Fruit fly (Drosophila melanogaster) whole organism, pupa: Measurements from ENCODE around the gene RpLP0.
A peak's percentile ranks its signal among the peaks of the same experiment; 100 is the strongest.

Source experiments
- CG10348 ChIP-seq: fragments of 200-800 bp; sonication (Bioruptor generic); IDR thresholded peaks from 2 replicates; pipeline ENCODE4 v1.3.6; 2022; ENCODE audit warnings: missing biosample characterization, missing genetic modification characterization
- CG12605 ChIP-seq: fragments of 200-800 bp; sonication (Bioruptor generic); IDR thresholded peaks from 2 replicates; pipeline ENCODE4 v1.3.6; 2022; ENCODE audit warnings: missing biosample characterization, missing genetic modification characterization
- CG13204 ChIP-seq: fragments of 200-800 bp; sonication (Bioruptor generic); optimal IDR thresholded peaks from 2 replicates; lab custom pipeline; 2018; ENCODE audit warnings: missing biosample characterization, mild to moderate bottlenecking, missing genetic modification characterization, moderate library complexity
- CG14655 ChIP-seq: fragments of 200-800 bp; sonication (Bioruptor generic); optimal IDR thresholded peaks from 3 replicates; lab custom pipeline; 2017; ENCODE audit warnings: mild to moderate bottlenecking, missing biosample characterization, missing genetic modification reagents, missing genetic modification characterization
- CG15710 ChIP-seq: fragments of 200-800 bp; sonication (Bioruptor generic); optimal IDR thresholded peaks from 2 replicates; lab custom pipeline; 2018; ENCODE audit warnings: missing biosample characterization, mild to moderate bottlenecking, missing genetic modification characterization, moderate library complexity
- CG17806 ChIP-seq: fragments of 200-800 bp; sonication (Bioruptor generic); optimal IDR thresholded peaks from 2 replicates; lab custom pipeline; 2018; ENCODE audit warnings: missing biosample characterization, mild to moderate bottlenecking, missing genetic modification characterization, moderate library complexity
- CG32121 ChIP-seq: fragments of 200-800 bp; sonication (Bioruptor generic); IDR thresholded peaks from 2 replicates; pipeline ENCODE4 v1.3.6; 2022; ENCODE audit warnings: missing biosample characterization, missing genetic modification characterization
- CG34367 ChIP-seq: fragments of 200-800 bp; sonication (Bioruptor generic); optimal IDR thresholded peaks from 2 replicates; lab custom pipeline; 2018; ENCODE audit warnings: missing biosample characterization, mild to moderate bottlenecking, missing genetic modification characterization
- CG4496 ChIP-seq: fragments of 200-800 bp; sonication (Bioruptor generic); IDR thresholded peaks from 3 replicates; pipeline ENCODE4 v1.3.6; 2022; ENCODE audit warnings: missing biosample characterization, missing genetic modification characterization
- CG8159 ChIP-seq: fragments of 200-800 bp; sonication (Bioruptor generic); optimal IDR thresholded peaks from 3 replicates; lab custom pipeline; 2018; ENCODE audit warnings: missing biosample characterization, mild to moderate bottlenecking, missing genetic modification characterization, moderate library complexity
- CG8301 ChIP-seq: fragments of 200-800 bp; sonication (Bioruptor generic); optimal IDR thresholded peaks from 2 replicates; lab custom pipeline; 2018; ENCODE audit warnings: missing biosample characterization, mild to moderate bottlenecking, missing genetic modification characterization
- CG9948 ChIP-seq: fragments of 200-800 bp; sonication (Bioruptor generic); optimal IDR thresholded peaks from 2 replicates; lab custom pipeline; 2018; ENCODE audit warnings: missing biosample characterization, mild to moderate bottlenecking, missing genetic modification characterization, moderate library complexity
- D1 ChIP-seq: fragments of 200-800 bp; sonication (Bioruptor generic); optimal IDR thresholded peaks from 2 replicates; lab custom pipeline; 2018; ENCODE audit warnings: missing biosample characterization, mild to moderate bottlenecking, missing genetic modification characterization, moderate library complexity
- EcR ChIP-seq: fragments of 200-800 bp; sonication (Bioruptor generic); optimal IDR thresholded peaks from 3 replicates; lab custom pipeline; 2019; ENCODE audit warnings: missing biosample characterization, missing genetic modification characterization, mild to moderate bottlenecking, moderate library complexity, missing genetic modification reagents
- Ets98B ChIP-seq: fragments of 200-800 bp; sonication (Bioruptor generic); IDR thresholded peaks from 2 replicates; pipeline ENCODE4 v1.3.6; 2022; ENCODE audit warnings: missing biosample characterization, missing genetic modification characterization
- Pif1A ChIP-seq: fragments of 200-800 bp; sonication (Bioruptor generic); optimal IDR thresholded peaks from 3 replicates; lab custom pipeline; 2016; ENCODE audit warnings: missing biosample characterization, missing genetic modification characterization
- Pif1B ChIP-seq: fragments of 200-800 bp; sonication (Bioruptor generic); optimal IDR thresholded peaks from 3 replicates; lab custom pipeline; 2016; ENCODE audit warnings: missing biosample characterization, missing genetic modification characterization
- Snoo ChIP-seq: fragments of 200-800 bp; sonication (Bioruptor generic); optimal IDR thresholded peaks from 3 replicates; lab custom pipeline; 2017; ENCODE audit warnings: missing biosample characterization, mild to moderate bottlenecking, missing genetic modification characterization, inconsistent platforms
- fd96Ca ChIP-seq: fragments of 200-800 bp; sonication (Bioruptor generic); IDR thresholded peaks from 3 replicates; pipeline ENCODE4 v1.3.6; 2022; ENCODE audit warnings: missing biosample characterization, missing genetic modification characterization
- gl ChIP-seq: fragments of 200-800 bp; sonication (Bioruptor generic); optimal IDR thresholded peaks from 2 replicates; lab custom pipeline; 2018; ENCODE audit warnings: missing biosample characterization, mild to moderate bottlenecking, missing genetic modification characterization
- rn ChIP-seq: fragments of 200-800 bp; sonication (Bioruptor generic); IDR thresholded peaks from 2 replicates; pipeline ENCODE4 v1.3.6; 2022; ENCODE audit warnings: missing biosample characterization, missing genetic modification characterization

The RpLP0 gene

dm6 chr3L:22080022-22080421 is 4.4 kb downstream of the RpLP0 start, which contains the start of gene Sfp79B:
Gene Sfp79B, plus strand, starts transcription at chr3L:22080322.
- TF ChIP-seq Ets98B (GFP tag; lab: Robert Waterston, UW), result no peak
- TF ChIP-seq CG34367 (tag; lab: Kevin White, UChicago), result no peak
- TF ChIP-seq Pif1A, result no peak
- no peak for TF ChIP-seq CG8301 (tag; lab: Kevin White, UChicago)
- no peak for TF ChIP-seq Pif1B (GFP tag; lab: Kevin White, UChicago)
- no peak for TF ChIP-seq CG4496
- TF ChIP-seq EcR (GFP tag; lab: Kevin White, UChicago), result no peak
- TF ChIP-seq CG12605 (GFP tag; lab: Robert Waterston, UW), result no peak
- no peak for TF ChIP-seq Snoo (tag; lab: Kevin White, UChicago)
- no peak for TF ChIP-seq rn (GFP tag; lab: Robert Waterston, UW)
- TF ChIP-seq CG8159 (tag; lab: Kevin White, UChicago), result no peak
- TF ChIP-seq CG10348 (GFP tag; lab: Robert Waterston, UW), result no peak
- TF ChIP-seq gl (tag; lab: Kevin White, UChicago), result no peak
- no peak for TF ChIP-seq CG32121
- TF ChIP-seq CG15710 (tag; lab: Kevin White, UChicago), result no peak
- TF ChIP-seq CG13204 (GFP tag; lab: Kevin White, UChicago), result no peak
- TF ChIP-seq D1 (tag; lab: Kevin White, UChicago), result no peak
- TF ChIP-seq, all 21 proteins: peak for 0

dm6 chr3L:22082420-22082819 is 6.8 kb downstream of the RpLP0 start, which contains the start of gene msopa:
Gene msopa, plus strand, starts transcription at chr3L:22082720.
- TF ChIP-seq CG15710 (tag; lab: Kevin White, UChicago) (no peak), Ets98B (GFP tag; lab: Robert Waterston, UW) (no peak), CG13204 (GFP tag; lab: Kevin White, UChicago) (no peak), CG34367 (tag; lab: Kevin White, UChicago) (no peak)

- TF ChIP-seq gl (tag; lab: Kevin White, UChicago), result no peak
- TF ChIP-seq Pif1B (GFP tag; lab: Kevin White, UChicago), result no peak
- TF ChIP-seq Pif1A, result no peak
- no peak for TF ChIP-seq CG17806 (tag; lab: Kevin White, UChicago)
- no peak for TF ChIP-seq CG9948 (tag; lab: Kevin White, UChicago)
- no peak for TF ChIP-seq EcR (GFP tag; lab: Kevin White, UChicago)
- TF ChIP-seq CG34367 (tag; lab: Kevin White, UChicago), result no peak
- TF ChIP-seq fd96Ca (GFP tag; lab: Robert Waterston, UW), result no peak
- no peak for TF ChIP-seq Snoo (tag; lab: Kevin White, UChicago)
- TF ChIP-seq CG32121, result no peak
- TF ChIP-seq CG12605 (GFP tag; lab: Robert Waterston, UW), result no peak
- no peak for TF ChIP-seq CG8301 (tag; lab: Kevin White, UChicago)
Observed at dm6 chr3L:22083131-22083648, 7.5 kb downstream of the RpLP0 start.

- TF ChIP-seq CG14655 (GFP tag; lab: Kevin White, UChicago), result peak; percentile 34
- peak; percentile 6 for TF ChIP-seq CG8159 (tag; lab: Kevin White, UChicago)
- no peak for TF ChIP-seq CG34367 (tag; lab: Kevin White, UChicago)
Observed at dm6 chr3L:22091339-22091738, 15.7 kb downstream of the RpLP0 start.

dm6 chr3L:22094308-22094866 is 18.7 kb downstream of the RpLP0 start:
- no peak for TF ChIP-seq CG13204 (GFP tag; lab: Kevin White, UChicago)
- TF ChIP-seq Snoo (tag; lab: Kevin White, UChicago), result no peak
- TF ChIP-seq Pif1A, result no peak
- TF ChIP-seq fd96Ca (GFP tag; lab: Robert Waterston, UW), result no peak
- TF ChIP-seq CG4496, result no peak
- no peak for TF ChIP-seq CG32121
- no peak for TF ChIP-seq Pif1B (GFP tag; lab: Kevin White, UChicago)
- TF ChIP-seq CG14655 (GFP tag; lab: Kevin White, UChicago), result no peak

dm6 chr3L:22106704-22107103 is 31.0 kb downstream of the RpLP0 start:
- TF ChIP-seq gl (tag; lab: Kevin White, UChicago) (no peak), CG4496 (no peak), Snoo (tag; lab: Kevin White, UChicago) (no peak), CG13204 (GFP tag; lab: Kevin White, UChicago) (no peak), CG32121 (no peak; the same call in 1 of the 2 replicates), Ets98B (GFP tag; lab: Robert Waterston, UW) (peak; percentile 16; the same call in 1 of the 2 replicates), CG17806 (tag; lab: Kevin White, UChicago) (peak; percentile 35), CG14655 (GFP tag; lab: Kevin White, UChicago) (peak; percentile 79), fd96Ca (GFP tag; lab: Robert Waterston, UW) (no peak), CG9948 (tag; lab: Kevin White, UChicago) (peak; percentile 55), EcR (GFP tag; lab: Kevin White, UChicago) (no peak), D1 (tag; lab: Kevin White, UChicago) (no peak), Pif1A (peak; percentile 15), rn (GFP tag; lab: Robert Waterston, UW) (no peak), CG15710 (tag; lab: Kevin White, UChicago) (peak; percentile 28), CG12605 (GFP tag; lab: Robert Waterston, UW) (no peak), CG8301 (tag; lab: Kevin White, UChicago) (peak; percentile 68), Pif1B (GFP tag; lab: Kevin White, UChicago) (no peak), CG34367 (tag; lab: Kevin White, UChicago) (peak; percentile 22), CG10348 (GFP tag; lab: Robert Waterston, UW) (no peak), CG8159 (tag; lab: Kevin White, UChicago) (peak; percentile 47)
